Worm (Caenorhabditis elegans) whole organism, young adult: ENCODE data around the gene T21C12.4.

Experiments used
- C06A6.2 ChIP-seq: fragments of 200-800 bp; sonication (Bioruptor generic); conservative IDR thresholded peaks from 2 replicates; pipeline ENCODE4 v1.3.6; 2022; ENCODE audit warnings: missing genetic modification characterization, missing compliant biosample characterization
- C17E4.6 ChIP-seq: fragments of 200-800 bp; sonication (Bioruptor generic); IDR thresholded peaks from 2 replicates; pipeline ENCODE4 v1.3.6; 2022; ENCODE audit warnings: missing genetic modification reagents, missing genetic modification characterization, missing compliant biosample characterization
- F23B12.7 ChIP-seq: sonication (generic microtip); optimal IDR thresholded peaks from 2 replicates; lab custom pipeline; 2017; ENCODE audit warnings: missing genetic modification characterization, mild to moderate bottlenecking, missing compliant biosample characterization, antibody characterized with exemption, moderate library complexity; ENCODE audit not compliant: insufficient read depth
- F49E8.2 ChIP-seq: sonication (generic microtip); optimal IDR thresholded peaks from 3 replicates; lab custom pipeline; 2017; ENCODE audit warnings: missing genetic modification characterization, mild to moderate bottlenecking, missing compliant biosample characterization, antibody characterized with exemption, moderate library complexity; ENCODE audit not compliant: insufficient read depth
- F52B5.7 ChIP-seq: sonication (generic microtip); optimal IDR thresholded peaks from 2 replicates; lab custom pipeline; 2016; ENCODE audit warnings: mild to moderate bottlenecking, missing genetic modification characterization, missing compliant biosample characterization
- F57C9.4 ChIP-seq: sonication (generic microtip); optimal IDR thresholded peaks from 2 replicates; lab custom pipeline; 2017; ENCODE audit warnings: mild to moderate bottlenecking, missing genetic modification characterization, missing compliant biosample characterization
- K11D2.4 ChIP-seq: fragments of 200-800 bp; sonication (Bioruptor generic); IDR thresholded peaks from 2 replicates; pipeline ENCODE4 v1.3.6; 2022; ENCODE audit warnings: missing genetic modification reagents, missing genetic modification characterization, missing compliant biosample characterization
- Y67H2A.10 ChIP-seq: fragments of 200-800 bp; sonication (Bioruptor generic); conservative IDR thresholded peaks from 2 replicates; pipeline ENCODE4 v1.3.6; 2022; ENCODE audit warnings: missing genetic modification reagents, missing genetic modification characterization, missing compliant biosample characterization
- Y79H2A.3 ChIP-seq: fragments of 200-800 bp; sonication (Bioruptor generic); conservative IDR thresholded peaks from 2 replicates; pipeline ENCODE4 v1.3.6; 2022; ENCODE audit warnings: missing genetic modification reagents, missing genetic modification characterization, missing compliant biosample characterization
- ZK185.1 ChIP-seq: sonication (generic microtip); optimal IDR thresholded peaks from 2 replicates; lab custom pipeline; 2016; ENCODE audit warnings: mild to moderate bottlenecking, missing genetic modification characterization, missing compliant biosample characterization; ENCODE audit not compliant: poor library complexity, severe bottlenecking
- aptf-2 ChIP-seq: fragments of 200-800 bp; sonication (Bioruptor generic); conservative IDR thresholded peaks from 2 replicates; pipeline ENCODE4 v1.3.6; 2022; ENCODE audit warnings: missing genetic modification reagents, missing genetic modification characterization, missing compliant biosample characterization
- attf-5 ChIP-seq: fragments of 200-800 bp; sonication (Bioruptor generic); optimal IDR thresholded peaks from 2 replicates; lab custom pipeline; 2018; ENCODE audit warnings: mild to moderate bottlenecking, missing genetic modification characterization, missing compliant biosample characterization
- bed-1 ChIP-seq: fragments of 200-800 bp; sonication (Bioruptor generic); IDR thresholded peaks from 2 replicates; pipeline ENCODE4 v1.3.6; 2022; ENCODE audit warnings: missing genetic modification reagents, missing genetic modification characterization, missing compliant biosample characterization
- cebp-1 ChIP-seq, 2 experiments: fragments of 200-800 bp in 1 of 2; sonication (Bioruptor generic) in 1 of 2; sonication (generic microtip) in 1 of 2; IDR thresholded peaks in 1 of 2; optimal IDR thresholded peaks in 1 of 2; 2 replicates each; pipeline versions ENCODE4 v1.3.6 to Lab custom; 2017 to 2022; ENCODE audit warnings: missing compliant biosample characterization in 2 of 2, missing genetic modification characterization in 2 of 2, mild to moderate bottlenecking in 1 of 2, missing genetic modification reagents in 1 of 2, moderate library complexity in 1 of 2
- ceh-100 ChIP-seq: fragments of 200-800 bp; sonication (Bioruptor generic); IDR thresholded peaks from 2 replicates; pipeline ENCODE4 v1.3.6; 2022; ENCODE audit warnings: missing genetic modification reagents, missing genetic modification characterization, missing compliant biosample characterization
- ceh-40 ChIP-seq: fragments of 200-800 bp; sonication (Bioruptor generic); IDR thresholded peaks from 2 replicates; pipeline ENCODE4 v1.3.6; 2022; ENCODE audit warnings: missing genetic modification characterization, missing compliant biosample characterization
- ceh-58 ChIP-seq: fragments of 200-800 bp; sonication (Bioruptor generic); IDR thresholded peaks from 2 replicates; pipeline ENCODE4 v1.3.6; 2022; ENCODE audit warnings: missing genetic modification characterization, missing compliant biosample characterization
- ceh-91 ChIP-seq: fragments of 200-800 bp; sonication (Bioruptor generic); IDR thresholded peaks from 2 replicates; pipeline ENCODE4 v1.3.6; 2022; ENCODE audit warnings: missing genetic modification reagents, missing genetic modification characterization, missing compliant biosample characterization
- chd-7 ChIP-seq: sonication (generic microtip); optimal IDR thresholded peaks from 2 replicates; lab custom pipeline; 2016; ENCODE audit warnings: mild to moderate bottlenecking, missing genetic modification characterization, moderate library complexity, missing compliant biosample characterization
- dpff-1 ChIP-seq: sonication (generic microtip); optimal IDR thresholded peaks from 2 replicates; lab custom pipeline; 2017; ENCODE audit warnings: mild to moderate bottlenecking, missing genetic modification characterization, missing compliant biosample characterization
- ets-4 ChIP-seq: fragments of 200-800 bp; sonication (Bioruptor generic); optimal IDR thresholded peaks from 2 replicates; lab custom pipeline; 2018; ENCODE audit warnings: mild to moderate bottlenecking, missing genetic modification characterization, missing compliant biosample characterization
- fkh-3 ChIP-seq: sonication (generic microtip); optimal IDR thresholded peaks from 2 replicates; lab custom pipeline; 2016; ENCODE audit warnings: mild to moderate bottlenecking, missing genetic modification characterization, missing compliant biosample characterization
- hlh-12 ChIP-seq: sonication (generic microtip); optimal IDR thresholded peaks from 2 replicates; lab custom pipeline; 2016; ENCODE audit warnings: missing genetic modification characterization, missing compliant biosample characterization
- hmg-20 ChIP-seq: fragments of 200-800 bp; sonication (Bioruptor generic); IDR thresholded peaks from 2 replicates; pipeline ENCODE4 v1.3.6; 2022; ENCODE audit warnings: missing genetic modification reagents, missing genetic modification characterization, missing compliant biosample characterization
- hrde-1 ChIP-seq: sonication (generic microtip); optimal IDR thresholded peaks from 2 replicates; lab custom pipeline; 2016; ENCODE audit warnings: missing genetic modification characterization, mild to moderate bottlenecking, missing compliant biosample characterization, moderate library complexity, missing genotype, missing genetic modification reagents, borderline replicate concordance
- lin-35 ChIP-seq, 3 experiments: fragments of 150-350 bp in 2 of 3; sonication (generic microtip) in 1 of 3; optimal IDR thresholded peaks; 2 replicates each; lab custom pipeline; 2014 to 2018; ENCODE audit warnings: missing biosample characterization in 3 of 3, missing genetic modification characterization in 3 of 3, missing genetic modification reagents in 3 of 3
- lir-1 ChIP-seq: fragments of 200-800 bp; sonication (Bioruptor generic); conservative IDR thresholded peaks from 2 replicates; pipeline ENCODE4 v1.3.6; 2022; ENCODE audit warnings: missing genetic modification reagents, missing genetic modification characterization, missing compliant biosample characterization
- lsy-27 ChIP-seq: sonication (generic microtip); optimal IDR thresholded peaks from 2 replicates; lab custom pipeline; 2017; ENCODE audit warnings: missing genetic modification characterization, mild to moderate bottlenecking, missing compliant biosample characterization, antibody characterized with exemption, missing genotype, borderline replicate concordance; ENCODE audit not compliant: insufficient read depth
- madf-10 ChIP-seq: sonication (generic microtip); optimal IDR thresholded peaks from 2 replicates; lab custom pipeline; 2016; ENCODE audit warnings: mild to moderate bottlenecking, missing genetic modification characterization, missing compliant biosample characterization
- mcd-1 ChIP-seq: fragments of 200-800 bp; sonication (Bioruptor generic); IDR thresholded peaks from 2 replicates; pipeline ENCODE4 v1.3.6; 2022; ENCODE audit warnings: missing genetic modification reagents, missing genetic modification characterization, missing compliant biosample characterization
- nfyb-1 ChIP-seq: fragments of 200-800 bp; sonication (Bioruptor generic); IDR thresholded peaks from 2 replicates; pipeline ENCODE4 v1.3.6; 2022; ENCODE audit warnings: missing genetic modification reagents, missing genetic modification characterization, missing compliant biosample characterization
- pbrm-1 ChIP-seq: fragments of 200-800 bp; sonication (Bioruptor generic); IDR thresholded peaks from 2 replicates; pipeline ENCODE4 v1.3.6; 2022; ENCODE audit warnings: missing genetic modification reagents, missing genetic modification characterization, missing compliant biosample characterization
- rec-8 ChIP-seq, 2 experiments: sonication (generic microtip); optimal IDR thresholded peaks; 2 replicates each; lab custom pipeline; 2016; ENCODE audit warnings: mild to moderate bottlenecking in 2 of 2, missing genetic modification characterization in 2 of 2, missing genetic modification reagents in 2 of 2, missing genotype in 2 of 2, missing biosample characterization in 1 of 2, missing compliant biosample characterization in 1 of 2, moderate library complexity in 1 of 2
- rpc-1 ChIP-seq, 2 experiments: fragments of 150-350 bp in 1 of 2; sonication (generic microtip) in 1 of 2; optimal IDR thresholded peaks; 2 replicates each; lab custom pipeline; 2014 to 2018; ENCODE audit warnings: missing biosample characterization in 1 of 2, missing genetic modification characterization in 1 of 2, missing genetic modification reagents in 1 of 2, missing genotype in 1 of 2
- snpc-1.1 ChIP-seq: sonication (generic microtip); optimal IDR thresholded peaks from 2 replicates; lab custom pipeline; 2017; ENCODE audit warnings: missing genetic modification characterization, mild to moderate bottlenecking, missing compliant biosample characterization, antibody characterized with exemption, moderate library complexity, missing genotype, missing genetic modification reagents; ENCODE audit not compliant: insufficient read depth
- unc-130 ChIP-seq: sonication (generic microtip); optimal IDR thresholded peaks from 2 replicates; lab custom pipeline; 2016; ENCODE audit warnings: missing genetic modification reagents, missing genetic modification characterization, missing compliant biosample characterization
- unc-62 ChIP-seq: fragments of 150-350 bp; optimal IDR thresholded peaks from 2 replicates; lab custom pipeline; 2014; ENCODE audit warnings: missing biosample characterization, missing genetic modification reagents, missing genetic modification characterization
- xnd-1 ChIP-seq: sonication (generic microtip); optimal IDR thresholded peaks from 2 replicates; lab custom pipeline; 2016; ENCODE audit warnings: missing genotype, missing genetic modification reagents, missing genetic modification characterization, missing compliant biosample characterization
- zim-3 ChIP-seq: sonication (generic microtip); optimal IDR thresholded peaks from 2 replicates; lab custom pipeline; 2017; ENCODE audit warnings: mild to moderate bottlenecking, missing genetic modification characterization, moderate library complexity, missing compliant biosample characterization
- ztf-18 ChIP-seq: sonication (generic microtip); optimal IDR thresholded peaks from 2 replicates; lab custom pipeline; 2016; ENCODE audit warnings: missing genotype, mild to moderate bottlenecking, missing genetic modification characterization, missing compliant biosample characterization
- ztf-25 ChIP-seq: fragments of 200-800 bp; sonication (Bioruptor generic); IDR thresholded peaks from 2 replicates; pipeline ENCODE4 v1.3.6; 2022; ENCODE audit warnings: missing genetic modification reagents, missing genetic modification characterization, missing compliant biosample characterization
- ztf-26 ChIP-seq: sonication (generic microtip); optimal IDR thresholded peaks from 2 replicates; lab custom pipeline; 2017; ENCODE audit warnings: missing genetic modification characterization, missing compliant biosample characterization
- ztf-28 ChIP-seq: fragments of 200-800 bp; sonication (Bioruptor generic); IDR thresholded peaks from 2 replicates; pipeline ENCODE4 v1.3.6; 2022; ENCODE audit warnings: missing genetic modification reagents, missing genetic modification characterization, missing compliant biosample characterization
- ztf-3 ChIP-seq: fragments of 200-800 bp; sonication (Bioruptor generic); optimal IDR thresholded peaks from 2 replicates; lab custom pipeline; 2018; ENCODE audit warnings: mild to moderate bottlenecking, missing genetic modification characterization, missing compliant biosample characterization
- ztf-6 ChIP-seq: fragments of 200-800 bp; sonication (Bioruptor generic); IDR thresholded peaks from 2 replicates; pipeline ENCODE4 v1.3.6; 2022; ENCODE audit warnings: missing genetic modification reagents, missing genetic modification characterization, missing compliant biosample characterization

Gene T21C12.4

ce11 chrIII:10600894-10601293, 43.1 kb upstream of the T21C12.4 start:
- no peak for TF ChIP-seq F49E8.2
- TF ChIP-seq ceh-58 = no peak
- TF ChIP-seq ceh-100 (GFP tag; lab: Robert Waterston, UW) = no peak
- no peak for TF ChIP-seq Y79H2A.3 (GFP tag; lab: Robert Waterston, UW)
- TF ChIP-seq F57C9.4 (tag; lab: Kevin White, UChicago) = no peak
- TF ChIP-seq lin-35 (GFP tag; optimal IDR thresholded peaks at IDR 0.05; lab: Kevin White, UChicago) = no peak
- no peak for TF ChIP-seq ztf-28 (GFP tag; lab: Robert Waterston, UW)
- no peak for TF ChIP-seq C17E4.6 (GFP tag; lab: Robert Waterston, UW)
- no peak for TF ChIP-seq Y67H2A.10
- no peak for TF ChIP-seq C06A6.2 (GFP tag; lab: Robert Waterston, UW)

- TF ChIP-seq hlh-12 (tag; lab: Kevin White, UChicago) = no peak
- TF ChIP-seq attf-5 (GFP tag; lab: Kevin White, UChicago) = no peak
- TF ChIP-seq F23B12.7 (tag; lab: Kevin White, UChicago) = no peak
- TF ChIP-seq bed-1 = no peak
- TF ChIP-seq pbrm-1 (GFP tag; lab: Robert Waterston, UW) = no peak
- no peak for TF ChIP-seq ceh-58
- TF ChIP-seq mcd-1 (GFP tag; lab: Robert Waterston, UW) = no peak
- no peak for TF ChIP-seq ceh-40
- peak; percentile 19 for TF ChIP-seq unc-130 (GFP tag; lab: Kevin White, UChicago)
- no peak for TF ChIP-seq ZK185.1 (tag; lab: Kevin White, UChicago)
- TF ChIP-seq xnd-1 (tag; lab: Kevin White, UChicago) = peak; percentile 94
- no peak for TF ChIP-seq ztf-26 (tag; lab: Kevin White, UChicago)
- TF ChIP-seq ztf-28 (GFP tag; lab: Robert Waterston, UW) = no peak
- no peak for TF ChIP-seq rec-8 (tag; optimal IDR thresholded peaks at IDR 0.05; lab: Kevin White, UChicago)
- TF ChIP-seq nfyb-1 (GFP tag; lab: Robert Waterston, UW) = no peak
- no peak for TF ChIP-seq zim-3 (tag; lab: Kevin White, UChicago)
- peak; percentile 17 for TF ChIP-seq snpc-1.1 (tag; lab: Kevin White, UChicago)
- no peak for TF ChIP-seq lir-1
- TF ChIP-seq rpc-1 (optimal IDR thresholded peaks at IDR 0.05; lab: Kevin White, UChicago) = no peak
- no peak for TF ChIP-seq rpc-1 (tag; optimal IDR thresholded peaks at IDR 0.05; lab: Kevin White, UChicago)
- TF ChIP-seq aptf-2 (GFP tag; lab: Robert Waterston, UW) = no peak
- no peak for TF ChIP-seq K11D2.4 (GFP tag; lab: Robert Waterston, UW)
- TF ChIP-seq madf-10 (tag; lab: Kevin White, UChicago) = no peak
- no peak for TF ChIP-seq lsy-27 (tag; lab: Kevin White, UChicago)
- TF ChIP-seq F49E8.2 = no peak
- TF ChIP-seq F52B5.7 (tag; lab: Kevin White, UChicago) = no peak
- TF ChIP-seq cebp-1 (GFP tag; IDR thresholded peaks at IDR 0.05; lab: Robert Waterston, UW) = no peak
- TF ChIP-seq cebp-1 (tag; optimal IDR thresholded peaks at IDR 0.05; lab: Kevin White, UChicago) = no peak
- TF ChIP-seq ztf-6 (GFP tag; lab: Robert Waterston, UW) = no peak
- TF ChIP-seq ztf-3 (GFP tag; lab: Kevin White, UChicago) = no peak
- TF ChIP-seq ztf-18 (tag; lab: Kevin White, UChicago) = no peak
- TF ChIP-seq fkh-3 (tag; lab: Kevin White, UChicago) = no peak
- TF ChIP-seq chd-7 = no peak
- TF ChIP-seq hrde-1 (tag; lab: Kevin White, UChicago) = no peak
- no peak for TF ChIP-seq hmg-20
- TF ChIP-seq ceh-91 = peak; percentile 84
- TF ChIP-seq C17E4.6 (GFP tag; lab: Robert Waterston, UW) = no peak
- no peak for TF ChIP-seq ztf-25 (GFP tag; lab: Robert Waterston, UW)
- no peak for TF ChIP-seq Y67H2A.10
- no peak for TF ChIP-seq ets-4
- no peak for TF ChIP-seq dpff-1
- no peak for TF ChIP-seq unc-62 (GFP tag; lab: Kevin White, UChicago)
These were observed 42.4 kb upstream of the T21C12.4 start, which contains the start of gene epg-6 for ce11 chrIII:10600138-10600626. TSS of gene epg-6 (minus strand) at chrIII:10600188.
